Worm (Caenorhabditis elegans) whole organism, mixed stage, embryonic: ENCODE results near the gene K09E9.7.

ENCODE experiments used
- M03D4.4 ChIP-seq: sonication (generic microtip); optimal IDR thresholded peaks from 2 replicates; lab custom pipeline; 2017; ENCODE audit warnings: mild to moderate bottlenecking, missing genetic modification characterization, missing compliant biosample characterization
- bed-3 ChIP-seq: fragments of 200-800 bp; sonication (Bioruptor generic); optimal IDR thresholded peaks from 3 replicates; lab custom pipeline; 2018; ENCODE audit warnings: mild to moderate bottlenecking, missing genetic modification characterization, moderate library complexity, missing compliant biosample characterization
- ceh-39 ChIP-seq: fragments of 150-350 bp; optimal IDR thresholded peaks from 2 replicates; lab custom pipeline; 2014; ENCODE audit warnings: missing biosample characterization, missing genetic modification characterization
- ceh-43 ChIP-seq: fragments of 200-800 bp; sonication (Bioruptor generic); optimal IDR thresholded peaks from 2 replicates; lab custom pipeline; 2018; ENCODE audit warnings: mild to moderate bottlenecking, missing genetic modification characterization, moderate library complexity, missing compliant biosample characterization
- ceh-83 ChIP-seq: fragments of 200-800 bp; sonication (Bioruptor generic); optimal IDR thresholded peaks from 2 replicates; lab custom pipeline; 2018; ENCODE audit warnings: mild to moderate bottlenecking, missing genetic modification characterization, missing compliant biosample characterization
- ces-1 ChIP-seq: fragments of 150-350 bp; optimal IDR thresholded peaks from 2 replicates; lab custom pipeline; 2014; ENCODE audit warnings: missing biosample characterization, missing genetic modification reagents, missing genetic modification characterization
- cnd-1 ChIP-seq: fragments of 200-800 bp; sonication (Bioruptor generic); optimal IDR thresholded peaks from 2 replicates; lab custom pipeline; 2018; ENCODE audit warnings: mild to moderate bottlenecking, missing genetic modification characterization, missing compliant biosample characterization
- drap-1 ChIP-seq: fragments of 200-800 bp; sonication (Bioruptor generic); optimal IDR thresholded peaks from 3 replicates; lab custom pipeline; 2018; ENCODE audit warnings: mild to moderate bottlenecking, missing genetic modification characterization, missing compliant biosample characterization
- elt-3 ChIP-seq: fragments of 150-350 bp; optimal IDR thresholded peaks from 2 replicates; lab custom pipeline; 2014; ENCODE audit warnings: missing biosample characterization, missing genetic modification characterization
- flh-1 ChIP-seq: fragments of 200-800 bp; sonication (Bioruptor generic); optimal IDR thresholded peaks from 2 replicates; lab custom pipeline; 2018; ENCODE audit warnings: mild to moderate bottlenecking, missing genetic modification characterization, moderate library complexity, missing compliant biosample characterization
- ham-2 ChIP-seq: fragments of 200-800 bp; sonication (Bioruptor generic); optimal IDR thresholded peaks from 2 replicates; lab custom pipeline; 2018; ENCODE audit warnings: mild to moderate bottlenecking, missing genetic modification characterization, missing compliant biosample characterization
- hlh-1 ChIP-seq: fragments of 150-350 bp; optimal IDR thresholded peaks from 2 replicates; lab custom pipeline; 2014; ENCODE audit warnings: missing biosample characterization, missing genetic modification reagents, missing genetic modification characterization
- lin-13 ChIP-seq: fragments of 150-350 bp; optimal IDR thresholded peaks from 2 replicates; lab custom pipeline; 2014; ENCODE audit warnings: missing biosample characterization, missing genetic modification characterization
- lin-32 ChIP-seq: fragments of 200-800 bp; sonication (Bioruptor generic); optimal IDR thresholded peaks from 2 replicates; lab custom pipeline; 2018; ENCODE audit warnings: mild to moderate bottlenecking, missing genetic modification characterization, missing compliant biosample characterization
- lsy-2 ChIP-seq: fragments of 150-350 bp; optimal IDR thresholded peaks from 2 replicates; lab custom pipeline; 2014; ENCODE audit warnings: missing biosample characterization, missing genetic modification characterization
- mab-5 ChIP-seq: fragments of 150-350 bp; optimal IDR thresholded peaks from 2 replicates; lab custom pipeline; 2014; ENCODE audit warnings: missing biosample characterization, missing genetic modification characterization
- mep-1 ChIP-seq: fragments of 150-350 bp; optimal IDR thresholded peaks from 2 replicates; lab custom pipeline; 2017; ENCODE audit warnings: missing biosample characterization, missing genetic modification reagents, missing genetic modification characterization, inconsistent platforms
- mls-2 ChIP-seq: sonication (generic microtip); optimal IDR thresholded peaks from 2 replicates; lab custom pipeline; 2016; ENCODE audit warnings: mild to moderate bottlenecking, missing genetic modification characterization, moderate library complexity, missing compliant biosample characterization
- nhr-12 ChIP-seq: fragments of 150-350 bp; optimal IDR thresholded peaks from 2 replicates; lab custom pipeline; 2014; ENCODE audit warnings: missing biosample characterization, missing genetic modification characterization
- nhr-2 ChIP-seq: fragments of 150-350 bp; optimal IDR thresholded peaks from 2 replicates; lab custom pipeline; 2014; ENCODE audit warnings: missing biosample characterization, missing genetic modification characterization
- nhr-237 ChIP-seq: fragments of 150-350 bp; optimal IDR thresholded peaks from 2 replicates; lab custom pipeline; 2014; ENCODE audit warnings: missing biosample characterization, missing genetic modification characterization
- nhr-28 ChIP-seq: fragments of 150-350 bp; optimal IDR thresholded peaks from 2 replicates; lab custom pipeline; 2014; ENCODE audit warnings: missing biosample characterization, missing genetic modification characterization
- nhr-76 ChIP-seq: sonication (generic microtip); optimal IDR thresholded peaks from 2 replicates; lab custom pipeline; 2017; ENCODE audit warnings: missing biosample characterization, missing genetic modification characterization
- pha-4 ChIP-seq: fragments of 150-350 bp; optimal IDR thresholded peaks from 2 replicates; lab custom pipeline; 2018; ENCODE audit warnings: missing biosample characterization, missing genetic modification reagents, missing genetic modification characterization
- sem-2 ChIP-seq: fragments of 200-800 bp; sonication (Bioruptor generic); optimal IDR thresholded peaks from 2 replicates; lab custom pipeline; 2018; ENCODE audit warnings: mild to moderate bottlenecking, missing genetic modification characterization, missing compliant biosample characterization
- snpc-4 ChIP-seq: fragments of 150-350 bp; optimal IDR thresholded peaks from 2 replicates; lab custom pipeline; 2014; ENCODE audit warnings: missing biosample characterization, missing genetic modification characterization
- sptf-1 ChIP-seq: sonication (generic microtip); optimal IDR thresholded peaks from 2 replicates; lab custom pipeline; 2017; ENCODE audit warnings: mild to moderate bottlenecking, missing genetic modification characterization, moderate library complexity, missing compliant biosample characterization
- tbx-8 ChIP-seq: fragments of 200-800 bp; sonication (Bioruptor generic); optimal IDR thresholded peaks from 2 replicates; lab custom pipeline; 2018; ENCODE audit warnings: mild to moderate bottlenecking, missing genetic modification characterization, moderate library complexity, missing compliant biosample characterization
- unc-120 ChIP-seq: sonication (generic microtip); optimal IDR thresholded peaks from 2 replicates; lab custom pipeline; 2017; ENCODE audit warnings: missing genetic modification characterization, missing compliant biosample characterization; ENCODE audit not compliant: poor library complexity, severe bottlenecking
- unc-39 ChIP-seq: fragments of 150-350 bp; optimal IDR thresholded peaks from 2 replicates; lab custom pipeline; 2014; ENCODE audit warnings: missing biosample characterization, missing genetic modification characterization
- unc-62 ChIP-seq: fragments of 150-350 bp; optimal IDR thresholded peaks from 2 replicates; lab custom pipeline; 2014; ENCODE audit warnings: missing biosample characterization, missing genetic modification reagents, missing genetic modification characterization
- zip-8 ChIP-seq: fragments of 150-350 bp; optimal IDR thresholded peaks from 2 replicates; lab custom pipeline; 2014; ENCODE audit warnings: missing biosample characterization, missing genetic modification characterization
- ztf-11 ChIP-seq: fragments of 150-350 bp; optimal IDR thresholded peaks from 2 replicates; lab custom pipeline; 2014; ENCODE audit warnings: missing biosample characterization, missing genetic modification characterization

K09E9.7 gene

DNA sequence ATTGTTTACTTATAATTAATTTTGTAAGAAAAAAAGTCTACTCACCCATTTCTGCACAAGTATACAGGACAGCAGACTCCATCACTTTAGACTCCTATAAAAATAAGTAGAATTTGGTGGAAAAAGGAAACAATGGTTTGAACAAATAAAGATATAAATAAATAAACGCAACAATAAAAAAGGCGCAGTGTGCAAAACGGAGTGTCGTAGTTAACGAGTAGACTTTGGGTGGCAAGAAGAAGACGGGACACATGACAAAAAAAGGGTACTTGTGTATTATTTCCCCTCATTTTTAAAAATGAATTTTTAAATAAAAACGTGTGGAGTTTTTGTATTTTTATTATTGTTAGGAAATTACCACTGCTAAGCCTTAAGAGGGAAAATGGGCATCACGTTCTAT is 6.6 kb downstream of the K09E9.7 start, which contains the start of gene F59D12.5:
F59D12.5 (minus strand) TSS at position 94 of the 400 bp plus-strand sequence.
- no peak for TF ChIP-seq cnd-1 (tag; lab: Kevin White, UChicago)

DNA sequence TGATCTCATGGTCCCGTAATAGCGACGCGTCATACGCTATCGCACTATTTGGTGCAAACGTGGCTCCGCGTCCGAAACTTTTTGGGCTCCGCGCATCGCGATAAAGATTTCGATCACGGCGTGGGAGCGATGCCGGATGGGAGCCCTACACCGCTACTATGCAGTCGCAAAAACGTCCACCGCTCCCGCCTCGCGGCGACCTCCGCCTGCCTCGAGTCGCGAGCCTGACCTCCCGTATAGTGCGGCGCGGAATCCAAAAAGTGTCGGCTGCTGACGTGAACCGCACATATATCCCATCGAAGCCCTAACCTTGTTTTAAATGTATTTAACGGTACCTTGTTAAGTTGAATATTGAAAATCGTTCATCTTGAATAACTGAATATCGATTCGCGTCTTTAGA is 9.7 kb downstream of the K09E9.7 start:
- TF ChIP-seq lin-32 (GFP tag; lab: Kevin White, UChicago) (no peak), M03D4.4 (tag; lab: Kevin White, UChicago) (no peak), bed-3 (GFP tag; lab: Kevin White, UChicago) (no peak), ceh-83 (GFP tag; lab: Kevin White, UChicago) (no peak), nhr-28 (tag; lab: Kevin White, UChicago) (no peak), mls-2 (tag; lab: Kevin White, UChicago) (no peak), snpc-4 (tag; lab: Kevin White, UChicago) (no peak), nhr-12 (tag; lab: Kevin White, UChicago) (no peak), ceh-43 (GFP tag; lab: Kevin White, UChicago) (no peak), unc-39 (tag; lab: Kevin White, UChicago) (no peak), flh-1 (GFP tag; lab: Kevin White, UChicago) (no peak), ces-1 (GFP tag; lab: Kevin White, UChicago) (no peak), nhr-76 (tag; lab: Kevin White, UChicago) (no peak), drap-1 (GFP tag; lab: Kevin White, UChicago) (no peak), zip-8 (no peak)

DNA sequence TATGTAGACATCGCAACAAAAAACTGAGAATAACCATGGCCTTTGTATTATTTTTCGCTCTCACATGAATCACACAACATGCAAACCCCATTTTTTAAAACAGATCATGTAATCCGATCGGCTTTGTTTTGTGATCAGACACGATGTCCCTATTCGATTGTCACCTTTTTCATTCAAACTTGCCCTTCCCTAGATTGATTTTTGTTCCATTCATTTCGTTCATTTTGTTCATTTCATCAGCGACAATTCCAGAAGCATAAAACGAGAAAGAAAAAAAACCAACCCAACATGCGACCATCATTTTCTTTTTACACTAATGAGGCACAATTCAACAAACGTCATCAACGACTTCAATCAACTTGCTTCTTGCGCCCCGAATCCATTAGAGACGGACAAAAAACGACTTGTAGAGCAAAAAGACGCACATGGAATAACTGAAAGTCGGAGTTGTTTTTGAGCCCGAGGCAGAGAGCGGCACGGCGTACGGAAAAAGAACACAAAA is 10.3 kb downstream of the K09E9.7 start, which contains the start of gene F59D12.3:
F59D12.3 (minus strand) TSS at position 51 of the 502 bp plus-strand sequence.
- TF ChIP-seq lin-13 (tag; lab: Kevin White, UChicago) (no peak), zip-8 (no peak), unc-120 (tag; lab: Kevin White, UChicago) (no peak), bed-3 (GFP tag; lab: Kevin White, UChicago) (no peak), cnd-1 (tag; lab: Kevin White, UChicago) (no peak), flh-1 (GFP tag; lab: Kevin White, UChicago) (no peak), sem-2 (GFP tag; lab: Kevin White, UChicago) (no peak), drap-1 (GFP tag; lab: Kevin White, UChicago) (no peak), snpc-4 (tag; lab: Kevin White, UChicago) (no peak), nhr-237 (tag; lab: Kevin White, UChicago) (no peak), hlh-1 (tag; lab: Kevin White, UChicago) (no peak), ham-2 (GFP tag; lab: Kevin White, UChicago) (no peak), nhr-28 (tag; lab: Kevin White, UChicago) (no peak)

ce11 chrX:15653196-15653595 is 12.5 kb downstream of the K09E9.7 start:
- TF ChIP-seq ztf-11 (tag; lab: Kevin White, UChicago) (no peak), nhr-28 (tag; lab: Kevin White, UChicago) (no peak), drap-1 (GFP tag; lab: Kevin White, UChicago) (no peak), elt-3 (no peak), nhr-76 (tag; lab: Kevin White, UChicago) (no peak), ces-1 (GFP tag; lab: Kevin White, UChicago) (peak; percentile 61), unc-39 (tag; lab: Kevin White, UChicago) (no peak), nhr-237 (tag; lab: Kevin White, UChicago) (no peak), mls-2 (tag; lab: Kevin White, UChicago) (no peak), bed-3 (GFP tag; lab: Kevin White, UChicago) (no peak), nhr-12 (tag; lab: Kevin White, UChicago) (no peak), zip-8 (no peak), mab-5 (tag; lab: Kevin White, UChicago) (no peak), cnd-1 (tag; lab: Kevin White, UChicago) (peak; percentile 27), ham-2 (GFP tag; lab: Kevin White, UChicago) (no peak), lin-32 (GFP tag; lab: Kevin White, UChicago) (peak; percentile 11), sptf-1 (tag; lab: Kevin White, UChicago) (peak; percentile 12), ceh-39 (tag; lab: Kevin White, UChicago) (no peak), unc-62 (no peak), unc-120 (tag; lab: Kevin White, UChicago) (no peak), tbx-8 (GFP tag; lab: Kevin White, UChicago) (no peak), ceh-83 (GFP tag; lab: Kevin White, UChicago) (no peak), lsy-2 (tag; lab: Kevin White, UChicago) (no peak), snpc-4 (tag; lab: Kevin White, UChicago) (no peak), sem-2 (GFP tag; lab: Kevin White, UChicago) (no peak), flh-1 (GFP tag; lab: Kevin White, UChicago) (no peak), hlh-1 (tag; lab: Kevin White, UChicago) (no peak), M03D4.4 (tag; lab: Kevin White, UChicago) (peak; percentile 2), mep-1 (tag; lab: Kevin White, UChicago) (no peak), pha-4 (no peak), nhr-2 (no peak), lin-13 (tag; lab: Kevin White, UChicago) (no peak)
- TF ChIP-seq, all 35 proteins: peak for 5
